Fruit fly (Drosophila melanogaster): ENCODE data around the gene CG9917.

Gene CG9917

DNA sequence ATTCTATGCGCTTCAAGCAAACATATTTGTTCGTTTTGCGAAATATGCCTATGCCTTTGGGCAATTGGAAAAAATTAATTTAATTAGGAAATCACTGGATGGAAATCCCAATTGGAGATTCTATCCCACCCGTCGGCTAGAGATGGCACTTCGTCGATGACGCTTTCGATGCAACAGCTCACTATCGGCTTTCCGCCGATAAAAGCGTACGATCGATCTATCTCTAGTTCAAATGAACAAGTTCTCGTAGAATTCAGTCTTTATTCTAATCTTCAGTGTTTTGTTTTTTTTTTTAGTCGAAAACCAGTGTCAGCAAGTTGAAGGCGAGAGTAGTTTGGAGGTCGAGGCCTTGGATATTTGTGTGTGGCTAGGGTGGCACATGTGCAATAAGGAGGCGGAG lies at the start of gene CG9917, which contains the start of gene CG32579:
Gene CG9917, minus strand, starts transcription at position 169 of the 400 bp plus-strand sequence.
Gene CG32579, plus strand, starts transcription at position 224 of the 400 bp plus-strand sequence.
- TF ChIP-seq psq (optimal IDR thresholded peaks at IDR 0.05) (no peak), Myc (optimal IDR thresholded peaks at IDR 0.05) (no peak), Sin3A (optimal IDR thresholded peaks at IDR 0.05) (no peak), ttk (optimal IDR thresholded peaks at IDR 0.05) (no peak), insv (optimal IDR thresholded peaks at IDR 0.05) (no peak), h (optimal IDR thresholded peaks at IDR 0.05) (no peak)

DNA sequence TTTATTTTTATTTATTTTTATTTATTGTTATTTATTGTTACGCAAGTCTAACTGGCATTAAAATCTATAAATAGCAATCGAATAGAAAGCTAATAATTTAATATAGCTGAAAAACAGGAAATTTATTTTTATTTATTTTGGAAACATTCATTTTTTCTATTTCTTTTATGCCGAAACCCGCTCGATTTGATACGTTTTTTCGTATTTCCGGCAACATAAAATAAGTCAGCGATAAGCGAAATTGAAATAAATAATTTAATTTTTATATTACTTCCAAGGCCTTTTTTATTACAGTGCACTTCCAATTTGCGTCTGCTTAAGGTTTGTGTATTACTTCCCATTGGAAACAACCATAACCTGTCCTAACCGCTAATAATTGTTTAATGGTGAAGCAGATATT lies 48.9 kb upstream of the CG9917 start:
- TF ChIP-seq psq (optimal IDR thresholded peaks at IDR 0.05) (no peak), ttk (optimal IDR thresholded peaks at IDR 0.05) (no peak), Myc (optimal IDR thresholded peaks at IDR 0.05) (no peak), h (optimal IDR thresholded peaks at IDR 0.05) (no peak), insv (optimal IDR thresholded peaks at IDR 0.05) (no peak), Sin3A (optimal IDR thresholded peaks at IDR 0.05) (no peak)

DNA sequence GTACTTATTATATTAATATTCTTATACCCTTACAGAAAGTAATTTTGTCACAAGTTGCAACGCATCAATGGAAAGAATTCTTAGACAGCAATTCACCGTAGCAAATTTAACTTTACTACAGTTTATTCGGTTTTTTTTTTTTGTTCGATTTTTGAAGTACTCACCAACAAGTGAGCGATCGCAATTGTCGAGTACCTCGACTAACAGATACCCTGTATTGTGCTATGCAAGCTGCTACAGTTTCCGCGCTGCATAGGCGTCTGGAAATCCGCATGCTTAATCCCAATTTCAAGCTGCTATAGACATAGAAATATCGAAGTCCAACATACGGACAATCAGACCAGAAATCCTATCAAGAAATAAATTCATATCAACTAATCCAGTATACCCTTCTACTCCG lies 45.6 kb upstream of the CG9917 start:
- TF ChIP-seq h (optimal IDR thresholded peaks at IDR 0.05) (no peak), Sin3A (optimal IDR thresholded peaks at IDR 0.05) (no peak), Myc (optimal IDR thresholded peaks at IDR 0.05) (no peak), psq (optimal IDR thresholded peaks at IDR 0.05) (no peak), ttk (optimal IDR thresholded peaks at IDR 0.05) (no peak), insv (optimal IDR thresholded peaks at IDR 0.05) (no peak)

DNA sequence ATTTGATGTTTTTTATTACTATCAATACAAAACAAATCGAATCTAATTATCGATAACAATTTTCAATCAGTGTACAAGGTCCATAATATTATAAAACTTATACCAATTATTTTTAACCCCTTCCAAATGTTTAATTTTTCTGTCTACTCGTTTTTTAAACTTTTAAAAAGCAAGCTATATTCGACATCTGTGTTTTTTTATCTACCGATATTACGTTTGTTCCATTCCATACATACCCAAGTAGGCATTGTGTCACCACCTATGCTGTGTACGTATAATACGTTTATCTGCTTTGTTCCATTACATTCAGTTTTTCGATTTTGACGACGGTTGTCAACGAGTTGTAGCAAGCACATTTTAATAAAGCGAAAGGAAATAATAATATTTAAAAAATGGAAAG lies 38.3 kb upstream of the CG9917 start, which contains the start of gene nonA:
Gene nonA, plus strand, starts transcription at position 264 of the 400 bp plus-strand sequence.
- no peak for TF ChIP-seq psq (optimal IDR thresholded peaks at IDR 0.05)

DNA sequence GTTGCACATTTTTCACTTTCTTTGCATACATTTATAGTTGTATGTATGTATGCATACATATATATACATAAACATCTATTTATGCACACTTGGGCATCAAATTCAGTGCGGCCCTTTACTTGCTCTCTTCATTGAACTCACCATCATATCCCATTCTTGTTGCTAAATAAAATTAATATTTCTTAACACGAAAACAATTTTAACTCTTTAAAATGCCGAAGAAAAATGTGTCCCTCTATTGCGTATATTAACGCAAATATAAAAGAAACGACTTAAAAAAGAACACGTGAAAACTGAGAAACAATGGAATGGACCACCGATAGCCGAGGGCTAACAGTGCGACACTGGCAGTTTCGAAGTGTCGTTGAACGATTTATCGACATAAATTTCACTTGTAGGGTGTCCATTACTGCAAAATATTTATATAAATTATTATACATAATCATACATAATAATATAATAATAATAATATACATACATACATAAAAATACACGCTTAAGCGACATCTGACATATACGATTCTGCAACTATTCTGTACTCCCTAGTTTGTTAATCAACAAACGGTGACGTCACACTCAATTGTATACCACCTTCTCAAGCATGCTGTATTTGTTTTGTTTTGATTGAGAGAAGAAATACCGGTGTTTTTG lies 35.8 kb upstream of the CG9917 start, which contains the start of the genes U2af50 and PIG-Q:
Gene U2af50, minus strand, starts transcription at position 370 of the 651 bp plus-strand sequence.
Gene PIG-Q, plus strand, starts transcription at position 474 of the 651 bp plus-strand sequence.
- TF ChIP-seq Sin3A (optimal IDR thresholded peaks at IDR 0.05) (no peak), insv (optimal IDR thresholded peaks at IDR 0.05) (no peak), ttk (optimal IDR thresholded peaks at IDR 0.05) (no peak), h (optimal IDR thresholded peaks at IDR 0.05) (no peak), psq (optimal IDR thresholded peaks at IDR 0.05) (no peak), Myc (optimal IDR thresholded peaks at IDR 0.05) (no peak)

DNA sequence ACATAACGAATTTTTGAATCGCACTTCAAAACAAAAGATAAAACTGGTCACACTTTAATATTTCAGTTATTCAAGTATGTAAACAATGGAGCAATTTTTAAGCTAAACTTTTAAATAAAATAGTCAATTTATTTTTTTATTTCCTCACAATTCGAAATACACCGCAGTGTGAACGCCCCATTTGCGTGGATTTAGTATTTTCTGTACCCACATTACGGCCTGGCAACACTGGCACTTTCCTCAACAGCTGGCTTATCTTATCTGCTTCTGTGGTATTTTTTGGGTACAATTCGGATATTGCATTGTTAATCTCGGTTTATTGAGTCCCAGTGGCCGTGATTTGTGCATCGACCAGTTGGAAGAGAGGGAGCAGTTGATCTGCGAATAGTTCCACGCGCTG lies 27.0 kb upstream of the CG9917 start, which contains the start of gene sl:
Gene sl, plus strand, starts transcription at position 254 of the 400 bp plus-strand sequence.
- TF ChIP-seq Myc (optimal IDR thresholded peaks at IDR 0.05): no peak
- TF ChIP-seq h (optimal IDR thresholded peaks at IDR 0.05): no peak
- TF ChIP-seq ttk (optimal IDR thresholded peaks at IDR 0.05): no peak
- TF ChIP-seq insv (optimal IDR thresholded peaks at IDR 0.05): no peak
- no peak for TF ChIP-seq psq (optimal IDR thresholded peaks at IDR 0.05)
- no peak for TF ChIP-seq Sin3A (optimal IDR thresholded peaks at IDR 0.05)

DNA sequence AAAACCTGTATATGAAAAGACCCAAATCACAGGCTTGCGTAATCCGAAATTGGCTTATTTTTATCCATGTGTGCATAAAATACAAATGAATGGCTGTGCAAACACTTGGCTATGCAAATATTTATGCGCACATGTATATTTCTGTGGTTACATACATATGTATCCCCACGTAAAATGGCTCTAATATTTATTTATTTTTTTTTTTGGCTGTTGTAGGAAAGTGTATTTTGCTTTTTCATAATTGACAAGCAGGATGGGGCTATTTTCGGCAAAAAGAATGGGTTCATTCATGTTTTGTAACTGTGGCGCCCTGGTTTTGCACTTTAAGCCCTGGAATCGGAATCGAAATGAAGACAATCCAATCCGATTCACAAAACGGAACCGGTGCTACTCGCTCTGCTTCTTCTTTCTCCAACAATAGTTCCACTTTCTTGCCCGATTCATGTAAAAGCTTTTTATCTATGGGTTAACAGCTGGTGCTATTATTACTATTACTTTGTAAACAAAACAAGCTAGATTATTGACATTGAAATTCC lies 12.1 kb upstream of the CG9917 start:
- no peak for TF ChIP-seq insv (optimal IDR thresholded peaks at IDR 0.05)
- no peak for TF ChIP-seq h (optimal IDR thresholded peaks at IDR 0.05)
- TF ChIP-seq psq (optimal IDR thresholded peaks at IDR 0.05): no peak

DNA sequence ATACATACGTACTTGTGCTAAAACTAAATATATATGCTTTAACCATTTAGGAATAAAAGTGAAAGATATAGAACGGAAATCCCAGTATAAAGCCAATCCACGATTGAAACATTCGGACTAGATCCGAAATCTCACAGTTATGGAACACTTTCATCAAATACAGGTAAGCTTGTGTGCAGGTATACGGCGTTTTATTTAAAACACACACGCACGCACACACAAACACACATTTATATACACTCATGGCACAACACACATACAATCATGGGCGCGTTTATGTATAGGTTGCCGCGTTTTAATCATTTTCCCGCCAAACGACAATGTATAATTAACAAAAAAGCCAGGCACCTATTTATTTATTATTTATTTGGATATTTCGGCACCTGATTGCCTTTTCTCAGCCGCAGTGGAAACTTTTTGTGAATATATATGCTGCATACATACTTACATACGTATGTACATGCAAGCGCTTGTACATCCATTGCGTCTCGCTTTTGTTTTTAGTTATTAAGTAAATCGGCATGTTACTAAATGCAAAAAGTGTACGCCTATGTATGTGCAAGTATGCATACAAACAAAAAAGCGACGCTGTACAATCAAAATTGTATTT lies 11.3 kb upstream of the CG9917 start:
- no peak for TF ChIP-seq Myc (optimal IDR thresholded peaks at IDR 0.05)
- TF ChIP-seq Sin3A (optimal IDR thresholded peaks at IDR 0.05): no peak
- no peak for TF ChIP-seq psq (optimal IDR thresholded peaks at IDR 0.05)
- no peak for TF ChIP-seq ttk (optimal IDR thresholded peaks at IDR 0.05)
- no peak for TF ChIP-seq insv (optimal IDR thresholded peaks at IDR 0.05)
- TF ChIP-seq h (optimal IDR thresholded peaks at IDR 0.05): no peak

DNA sequence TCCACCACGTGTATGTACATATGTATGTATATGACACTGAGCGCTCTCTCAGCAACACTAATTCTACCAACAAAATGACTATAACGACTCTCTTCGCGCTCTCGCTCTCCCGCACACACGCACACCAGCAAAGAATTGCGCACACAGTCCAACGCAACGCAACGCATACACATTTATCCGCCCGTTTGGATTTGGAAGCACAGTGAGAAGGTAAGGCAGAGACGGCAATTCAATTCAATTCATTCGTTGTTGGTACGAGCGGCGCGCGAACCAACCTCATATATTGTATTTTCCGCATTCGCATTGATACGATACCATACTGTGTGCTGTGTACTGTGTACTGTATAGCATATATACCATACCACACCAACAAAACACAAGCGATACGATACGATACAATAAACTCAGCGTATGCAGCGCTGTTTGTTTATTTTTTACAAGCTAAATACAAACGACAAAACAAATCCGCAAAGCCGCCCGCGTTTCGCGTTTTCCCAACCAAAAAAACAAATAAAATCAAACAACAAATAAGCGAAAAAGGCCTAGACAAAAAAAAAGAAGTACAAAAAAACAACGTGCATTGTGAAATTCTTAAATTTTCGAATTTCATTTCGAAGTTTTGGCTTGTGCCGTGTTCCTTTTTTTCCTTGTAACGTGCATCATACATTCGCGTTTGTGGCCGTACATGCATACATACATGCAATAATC lies 10.6 kb upstream of the CG9917 start, which contains the start of the genes CG9921 and Dsp1:
Gene CG9921, minus strand, starts transcription at position 167 of the 708 bp plus-strand sequence.
Gene Dsp1, plus strand, starts transcription at position 179 of the 708 bp plus-strand sequence.
- TF ChIP-seq insv (optimal IDR thresholded peaks at IDR 0.05) (no peak), Myc (optimal IDR thresholded peaks at IDR 0.05) (no peak), psq (optimal IDR thresholded peaks at IDR 0.05) (no peak), Sin3A (optimal IDR thresholded peaks at IDR 0.05) (no peak), ttk (optimal IDR thresholded peaks at IDR 0.05) (no peak), h (optimal IDR thresholded peaks at IDR 0.05) (no peak)

DNA sequence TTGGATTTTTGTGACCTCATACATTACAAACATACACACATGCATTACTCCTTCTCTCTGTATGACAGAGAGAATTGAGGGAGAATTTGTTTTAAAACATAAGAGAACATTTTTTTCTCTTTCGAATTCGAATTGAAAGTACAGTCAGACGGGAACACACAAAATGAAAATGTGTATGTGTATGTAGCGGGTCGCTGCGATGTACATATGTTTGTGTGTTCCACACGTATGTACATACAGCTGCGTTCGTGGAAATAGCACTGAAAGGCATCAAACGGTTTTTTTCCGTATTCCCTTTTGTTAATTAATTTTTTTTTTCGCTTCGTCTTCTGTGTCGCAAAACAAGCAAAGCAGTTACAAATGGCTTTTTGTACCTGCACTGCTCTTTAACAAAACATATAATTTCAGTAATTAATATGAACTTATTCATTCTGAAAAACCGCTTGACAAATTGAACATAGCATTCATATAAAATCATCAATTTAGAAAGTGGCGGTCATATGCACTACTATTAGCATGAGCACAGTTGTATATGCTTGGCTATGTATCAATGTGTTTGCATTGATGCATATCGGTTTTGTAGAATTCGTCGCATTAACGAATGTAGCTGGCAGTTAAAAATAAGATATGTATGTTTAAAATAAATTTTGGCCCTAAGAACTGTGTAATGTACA lies 9.7 kb upstream of the CG9917 start:
- no peak for TF ChIP-seq psq (optimal IDR thresholded peaks at IDR 0.05)
- no peak for TF ChIP-seq ttk (optimal IDR thresholded peaks at IDR 0.05)
- TF ChIP-seq insv (optimal IDR thresholded peaks at IDR 0.05): no peak

DNA sequence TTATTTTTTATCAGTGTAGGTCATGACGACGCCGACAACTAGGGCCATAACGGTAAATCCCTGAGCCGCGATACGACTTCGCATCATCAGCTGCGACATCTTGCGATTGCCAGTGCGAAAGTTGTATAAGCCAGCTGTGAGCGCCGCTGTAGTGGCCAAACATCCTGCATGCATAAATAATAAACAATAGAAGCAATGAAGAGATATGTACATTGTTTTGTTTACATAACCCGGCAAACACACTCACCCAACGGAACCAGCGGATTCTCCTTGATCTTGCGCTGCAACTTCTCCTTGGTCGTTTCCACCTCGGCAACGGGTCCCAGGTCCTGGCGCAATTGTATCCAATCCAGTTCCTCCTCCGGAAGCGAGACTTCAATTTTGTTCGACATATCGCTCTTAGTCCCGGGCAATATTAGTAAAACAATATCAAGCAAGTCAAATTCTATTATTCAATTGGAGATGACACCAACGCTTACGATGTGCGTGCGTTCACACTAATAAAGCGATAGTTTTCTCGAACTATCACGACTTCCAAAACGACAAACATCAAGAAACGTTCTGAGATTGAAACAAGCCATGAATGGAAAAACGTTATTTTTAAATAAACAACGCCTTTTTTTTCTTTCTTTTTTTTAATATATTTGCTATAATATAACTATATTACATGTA lies 8.7 kb upstream of the CG9917 start:
- TF ChIP-seq Sin3A (optimal IDR thresholded peaks at IDR 0.05) (no peak), Myc (optimal IDR thresholded peaks at IDR 0.05) (no peak), insv (optimal IDR thresholded peaks at IDR 0.05) (no peak), h (optimal IDR thresholded peaks at IDR 0.05) (no peak), ttk (optimal IDR thresholded peaks at IDR 0.05) (no peak), psq (optimal IDR thresholded peaks at IDR 0.05) (no peak)
